Worm (Caenorhabditis elegans): ENCODE data around the gene T28A11.2.

T28A11.2 gene

ce11 chrV:3299437-3299836, 19.3 kb downstream of the T28A11.2 start:
- TF ChIP-seq lin-39 (tag; optimal IDR thresholded peaks at IDR 0.05) (no peak), egl-27 (tag; optimal IDR thresholded peaks at IDR 0.05) (no peak), madf-5 (GFP tag; IDR thresholded peaks at IDR 0.05) (peak in 1 of 2 experiments; percentile 70; a peak in 1 of 4 replicates), dve-1 (tag; optimal IDR thresholded peaks at IDR 0.05; ENCODE audit: insufficient read depth) (no peak), mdl-1 (tag; optimal IDR thresholded peaks at IDR 0.05) (no peak), unc-130 (GFP tag; optimal IDR thresholded peaks at IDR 0.05) (no peak), Y5F2A.4 (GFP tag; optimal IDR thresholded peaks at IDR 0.05) (no peak), nhr-6 (tag; optimal IDR thresholded peaks at IDR 0.05) (no peak), ceh-62 (tag; optimal IDR thresholded peaks at IDR 0.05) (no peak)

ce11 chrV:3301898-3302297, 21.7 kb downstream of the T28A11.2 start, which contains the start of gene srbc-1:
srbc-1 (minus strand) TSS chrV:3301998.
- TF ChIP-seq aha-1 (tag) (peak; percentile 2), pha-4 (GFP tag; IDR thresholded peaks at IDR 0.05) (no peak), pha-4 (tag; optimal IDR thresholded peaks at IDR 0.05) (no peak), ZK546.5 (tag; optimal IDR thresholded peaks at IDR 0.05) (no peak), F44E2.7 (GFP tag; IDR thresholded peaks at IDR 0.05) (no peak), vab-7 (GFP tag; IDR thresholded peaks at IDR 0.05) (no peak), ceh-44 (GFP tag; IDR thresholded peaks at IDR 0.05) (no peak)

DNA sequence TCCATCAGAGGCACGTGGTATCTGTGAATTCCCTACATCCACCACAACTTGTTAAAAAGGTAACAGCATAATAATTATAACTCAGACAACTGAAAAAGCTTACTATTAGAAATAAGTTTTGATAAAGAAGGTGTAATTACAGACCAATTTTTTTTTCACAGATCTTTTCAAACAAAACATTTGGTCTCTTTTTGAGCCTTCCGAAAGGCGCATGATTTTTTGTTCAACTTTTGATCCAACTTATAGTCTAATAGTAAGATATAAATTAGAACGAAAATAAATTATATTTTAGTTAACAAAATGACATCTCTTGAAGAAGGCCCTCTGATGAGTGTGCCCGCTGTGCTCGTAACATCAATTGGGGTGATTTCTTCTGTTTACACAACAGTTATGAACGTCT, 28.0 kb downstream of the T28A11.2 start, which contains the start of gene srbc-3:
TSS of gene srbc-3 (plus strand) at position 301 of the 400 bp plus-strand sequence.
- TF ChIP-seq unc-62 (GFP tag; optimal IDR thresholded peaks at IDR 0.05 in 1 of 2) (peak in 1 of 2 experiments; percentile 67), unc-62 (tag; optimal IDR thresholded peaks at IDR 0.05) (no peak), jun-1 (tag; optimal IDR thresholded peaks at IDR 0.05) (no peak), ceh-82 (tag; optimal IDR thresholded peaks at IDR 0.05) (no peak), gei-8 (GFP tag; optimal IDR thresholded peaks at IDR 0.05) (no peak), aly-2 (tag; optimal IDR thresholded peaks at IDR 0.05) (no peak), dmd-6 (GFP tag; IDR thresholded peaks at IDR 0.05) (no peak), skn-1 (tag; optimal IDR thresholded peaks at IDR 0.05) (no peak), nhr-77 (tag; optimal IDR thresholded peaks at IDR 0.05) (no peak)

DNA sequence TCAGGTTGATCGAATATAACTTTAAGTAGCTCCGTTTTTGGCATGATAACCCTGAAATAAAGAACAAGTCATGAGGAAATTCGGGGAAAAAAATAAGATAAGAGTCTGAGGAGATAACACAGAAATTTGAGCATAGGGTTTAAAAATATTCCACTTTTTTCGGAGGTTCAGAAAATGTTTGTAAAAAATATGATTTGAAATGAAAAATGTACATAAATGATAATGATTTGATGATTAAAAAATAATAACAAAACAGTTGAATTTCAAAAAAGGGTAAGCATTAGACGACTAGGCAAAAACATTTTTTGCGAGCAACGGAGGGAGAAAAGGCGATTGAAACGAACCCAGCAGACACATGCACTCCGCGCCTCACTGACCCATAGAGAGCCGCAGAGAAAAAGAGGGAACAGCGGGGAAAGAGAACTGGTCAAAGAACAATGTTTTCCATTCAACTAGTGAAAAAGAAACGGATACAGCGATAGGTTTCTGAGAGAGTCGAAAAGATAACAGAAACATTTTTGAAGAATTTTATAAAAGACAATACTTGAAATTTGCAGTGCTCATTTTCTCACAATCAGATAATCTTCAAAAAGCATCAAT, 32.0 kb downstream of the T28A11.2 start, which contains the start of gene arrd-18:
TSS of gene arrd-18 (minus strand) at position 51 of the 600 bp plus-strand sequence.
- TF ChIP-seq madf-9 (GFP tag; conservative IDR thresholded peaks at IDR 0.05), result no peak
- peak; percentile 43 for TF ChIP-seq nhr-77 (tag; optimal IDR thresholded peaks at IDR 0.05)
- no peak for TF ChIP-seq nhr-25 (tag; optimal IDR thresholded peaks at IDR 0.05; ENCODE audit: borderline replicate concordance, insufficient read depth)
- TF ChIP-seq fkh-10 (GFP tag; optimal IDR thresholded peaks at IDR 0.05), result no peak
- no peak for TF ChIP-seq spr-1 (tag; optimal IDR thresholded peaks at IDR 0.05)
- TF ChIP-seq zfp-2 (tag; optimal IDR thresholded peaks at IDR 0.05), result no peak
- TF ChIP-seq ctbp-1 (GFP tag; IDR thresholded peaks at IDR 0.05), result peak; percentile 59
- no peak for TF ChIP-seq ztf-7 (tag; optimal IDR thresholded peaks at IDR 0.05)
- TF ChIP-seq ZK546.5 (tag; optimal IDR thresholded peaks at IDR 0.05), result no peak
- no peak for TF ChIP-seq F49E8.2 (tag; optimal IDR thresholded peaks at IDR 0.05; ENCODE audit: borderline replicate concordance)
- no peak for TF ChIP-seq dve-1 (tag; optimal IDR thresholded peaks at IDR 0.05; ENCODE audit: insufficient read depth)
- TF ChIP-seq hlh-11 (tag; optimal IDR thresholded peaks at IDR 0.05), result peak; percentile 73
- TF ChIP-seq tag-97 (GFP tag; IDR thresholded peaks at IDR 0.05), result no peak
- peak in 1 of 2 experiments; percentile 56 for TF ChIP-seq unc-62 (GFP tag; optimal IDR thresholded peaks at IDR 0.05 in 1 of 2)
- no peak for TF ChIP-seq unc-62 (tag; optimal IDR thresholded peaks at IDR 0.05)
- TF ChIP-seq egl-43 (GFP tag; IDR thresholded peaks at IDR 0.05), result no peak
- no peak for TF ChIP-seq daf-12 (tag; optimal IDR thresholded peaks at IDR 0.05)
- TF ChIP-seq arid-1 (GFP tag; conservative IDR thresholded peaks at IDR 0.05), result no peak
- no peak for TF ChIP-seq lin-13 (GFP tag; optimal IDR thresholded peaks at IDR 0.05)
- TF ChIP-seq hlh-30 (tag; optimal IDR thresholded peaks at IDR 0.05; ENCODE audit: insufficient read depth), result no peak
- no peak for TF ChIP-seq aly-2 (tag; optimal IDR thresholded peaks at IDR 0.05)
- TF ChIP-seq nhr-48 (tag; optimal IDR thresholded peaks at IDR 0.05), result peak; percentile 70
- peak; percentile 78 for TF ChIP-seq aha-1 (tag)
- TF ChIP-seq mxl-3 (GFP tag; optimal IDR thresholded peaks at IDR 0.05), result peak; percentile 34
- no peak for TF ChIP-seq mdt-29 (GFP tag; IDR thresholded peaks at IDR 0.05)
- TF ChIP-seq gei-8 (GFP tag; optimal IDR thresholded peaks at IDR 0.05), result no peak
- no peak for TF ChIP-seq daf-8 (GFP tag; IDR thresholded peaks at IDR 0.05)
- TF ChIP-seq nhr-11 (tag; optimal IDR thresholded peaks at IDR 0.05), result peak; percentile 4
- no peak for TF ChIP-seq attf-4 (tag; optimal IDR thresholded peaks at IDR 0.05)

Data from whole organism, L4 larva.